Fruit fly (Drosophila melanogaster) whole organism, embryonic: ENCODE measurements around the gene CG32106.

Experiments used
- Atf6 ChIP-seq: fragments of 200-800 bp; sonication (Bioruptor generic); IDR thresholded peaks from 2 replicates; pipeline ENCODE4 v1.3.6; 2022; ENCODE audit warnings: missing biosample characterization, missing genetic modification characterization
- BEAF-32 ChIP-seq: fragments of 200-800 bp; sonication (Bioruptor generic); optimal IDR thresholded peaks from 3 replicates; lab custom pipeline; 2017; ENCODE audit warnings: missing biosample characterization, missing genetic modification characterization, mild to moderate bottlenecking, moderate library complexity, missing genetic modification reagents
- CG10147 ChIP-seq: fragments of 200-800 bp; sonication (Bioruptor generic); optimal IDR thresholded peaks from 2 replicates; lab custom pipeline; 2019; ENCODE audit warnings: missing biosample characterization, mild to moderate bottlenecking, missing genetic modification characterization, moderate library complexity
- CG11456 ChIP-seq: fragments of 200-800 bp; sonication (Bioruptor generic); IDR thresholded peaks from 3 replicates; pipeline ENCODE4 v1.3.6; 2022; ENCODE audit warnings: missing biosample characterization, missing genetic modification characterization
- CG11504 ChIP-seq: fragments of 200-800 bp; sonication (Bioruptor generic); optimal IDR thresholded peaks from 3 replicates; lab custom pipeline; 2019; ENCODE audit warnings: missing biosample characterization, mild to moderate bottlenecking, missing genetic modification characterization, moderate library complexity
- CG14050 ChIP-seq: fragments of 200-800 bp; sonication (Bioruptor generic); IDR thresholded peaks from 3 replicates; pipeline ENCODE4 v1.3.6; 2022; ENCODE audit warnings: missing biosample characterization, missing genetic modification characterization
- CG1647 ChIP-seq: fragments of 200-800 bp; sonication (Bioruptor generic); optimal IDR thresholded peaks from 3 replicates; lab custom pipeline; 2016; ENCODE audit warnings: missing biosample characterization, missing genetic modification characterization
- CG16815 ChIP-seq: fragments of 200-800 bp; sonication (Bioruptor generic); optimal IDR thresholded peaks from 3 replicates; lab custom pipeline; 2017; ENCODE audit warnings: missing biosample characterization, mild to moderate bottlenecking, missing genetic modification characterization
- CG17568 ChIP-seq: fragments of 200-800 bp; sonication (Bioruptor generic); optimal IDR thresholded peaks from 2 replicates; lab custom pipeline; 2018; ENCODE audit warnings: missing biosample characterization, mild to moderate bottlenecking, missing genetic modification characterization, moderate library complexity
- CG17829 ChIP-seq: fragments of 200-800 bp; optimal IDR thresholded peaks from 2 replicates; lab custom pipeline; 2019; ENCODE audit warnings: missing biosample characterization, mild to moderate bottlenecking, missing genetic modification characterization, moderate library complexity
- CG18619 ChIP-seq: fragments of 200-800 bp; sonication (Bioruptor generic); optimal IDR thresholded peaks from 3 replicates; lab custom pipeline; 2017; ENCODE audit warnings: missing biosample characterization, mild to moderate bottlenecking, missing genetic modification characterization
- CG2875 ChIP-seq: fragments of 200-800 bp; sonication (Bioruptor generic); optimal IDR thresholded peaks from 2 replicates; lab custom pipeline; 2017; ENCODE audit warnings: missing biosample characterization, mild to moderate bottlenecking, missing genetic modification characterization, missing genetic modification reagents
- CG30020 ChIP-seq: fragments of 200-800 bp; optimal IDR thresholded peaks from 2 replicates; lab custom pipeline; 2019; ENCODE audit warnings: missing biosample characterization, mild to moderate bottlenecking, missing genetic modification characterization, moderate library complexity
- CG3281 ChIP-seq: fragments of 200-800 bp; sonication (Bioruptor generic); optimal IDR thresholded peaks from 3 replicates; lab custom pipeline; 2017; ENCODE audit warnings: missing biosample characterization, mild to moderate bottlenecking, missing genetic modification characterization
- CG4282 ChIP-seq: fragments of 200-800 bp; sonication (Bioruptor generic); optimal IDR thresholded peaks from 2 replicates; lab custom pipeline; 2016; ENCODE audit warnings: missing biosample characterization, missing genetic modification characterization
- CG4617 ChIP-seq: fragments of 200-800 bp; sonication (Bioruptor generic); optimal IDR thresholded peaks from 3 replicates; lab custom pipeline; 2016; ENCODE audit warnings: missing biosample characterization, missing genetic modification characterization, borderline replicate concordance
- CG6854 ChIP-seq: fragments of 200-800 bp; sonication (Bioruptor generic); optimal IDR thresholded peaks from 3 replicates; lab custom pipeline; 2017; ENCODE audit warnings: missing biosample characterization, mild to moderate bottlenecking, missing genetic modification characterization
- CG7963 ChIP-seq: fragments of 200-800 bp; sonication (Bioruptor generic); IDR thresholded peaks from 3 replicates; pipeline ENCODE4 v1.3.6; 2022; ENCODE audit warnings: missing biosample characterization, missing genetic modification characterization; ENCODE audit not compliant: partially characterized antibody
- CG8290 ChIP-seq, 3 experiments: fragments of 200-800 bp; sonication (Bioruptor generic); optimal IDR thresholded peaks; 2 replicates each; lab custom pipeline; 2016 to 2019; ENCODE audit warnings: missing biosample characterization in 3 of 3, missing genetic modification characterization in 3 of 3, mild to moderate bottlenecking in 2 of 3, moderate library complexity in 1 of 3
- CG8359 ChIP-seq: fragments of 200-800 bp; sonication (Bioruptor generic); optimal IDR thresholded peaks from 2 replicates; lab custom pipeline; 2017; ENCODE audit warnings: missing biosample characterization, mild to moderate bottlenecking, missing genetic modification characterization, borderline replicate concordance
- CG8478 ChIP-seq: fragments of >200 bp; optimal IDR thresholded peaks from 2 replicates; lab custom pipeline; 2018
- CG9876 ChIP-seq: fragments of 200-800 bp; sonication (Bioruptor generic); optimal IDR thresholded peaks from 2 replicates; lab custom pipeline; 2016; ENCODE audit warnings: missing biosample characterization, missing genetic modification characterization
- Dip2 ChIP-seq: fragments of 200-800 bp; sonication (Bioruptor generic); IDR thresholded peaks from 2 replicates; pipeline ENCODE4 v1.3.6; 2022; ENCODE audit warnings: missing biosample characterization, missing genetic modification characterization
- Fer1 ChIP-seq: fragments of 200-800 bp; sonication (Bioruptor generic); optimal IDR thresholded peaks from 2 replicates; lab custom pipeline; 2017; ENCODE audit warnings: missing biosample characterization, mild to moderate bottlenecking, missing genetic modification characterization
- Gsc ChIP-seq: fragments of 200-800 bp; sonication (Bioruptor generic); IDR thresholded peaks from 2 replicates; pipeline ENCODE4 v1.3.6; 2022; ENCODE audit warnings: missing biosample characterization, missing genetic modification characterization
- Hand ChIP-seq: fragments of 200-800 bp; sonication (Bioruptor generic); optimal IDR thresholded peaks from 2 replicates; lab custom pipeline; 2017; ENCODE audit warnings: mild to moderate bottlenecking, missing biosample characterization, missing genetic modification reagents, missing genetic modification characterization
- Hmr ChIP-seq: fragments of 200-800 bp; sonication (Bioruptor generic); optimal IDR thresholded peaks from 3 replicates; lab custom pipeline; 2017; ENCODE audit warnings: mild to moderate bottlenecking, missing biosample characterization, missing genetic modification reagents, missing genetic modification characterization
- Hr78 ChIP-seq, 2 experiments: fragments of 200-800 bp in 1 of 2; fragments of >200 bp in 1 of 2; sonication (Bioruptor generic) in 1 of 2; optimal IDR thresholded peaks; 2 replicates each; lab custom pipeline; 2017 to 2019; ENCODE audit warnings: missing biosample characterization in 2 of 2, missing genetic modification characterization in 2 of 2, mild to moderate bottlenecking in 1 of 2, moderate library complexity in 1 of 2
- Jarid2 ChIP-seq: fragments of 200-800 bp; sonication (Bioruptor generic); optimal IDR thresholded peaks from 3 replicates; lab custom pipeline; 2017; ENCODE audit warnings: mild to moderate bottlenecking, missing biosample characterization, missing genetic modification reagents, missing genetic modification characterization
- Ptx1 ChIP-seq: fragments of 200-800 bp; sonication (Bioruptor generic); IDR thresholded peaks from 2 replicates; pipeline ENCODE4 v1.3.6; 2022; ENCODE audit warnings: missing biosample characterization, missing genetic modification characterization
- Sin3A ChIP-seq: fragments of >200 bp; optimal IDR thresholded peaks from 2 replicates; lab custom pipeline; 2018
- Vsx1 ChIP-seq: fragments of 200-800 bp; sonication (Bioruptor generic); optimal IDR thresholded peaks from 2 replicates; lab custom pipeline; 2017; ENCODE audit warnings: missing biosample characterization, mild to moderate bottlenecking, missing genetic modification characterization, missing genetic modification reagents
- bbx ChIP-seq: fragments of 200-800 bp; sonication (Bioruptor generic); IDR thresholded peaks from 2 replicates; pipeline ENCODE4 v1.3.6; 2022; ENCODE audit warnings: missing biosample characterization, missing genetic modification characterization; ENCODE audit not compliant: partially characterized antibody
- cg ChIP-seq: fragments of 200-800 bp; sonication (Bioruptor generic); optimal IDR thresholded peaks from 3 replicates; lab custom pipeline; 2019; ENCODE audit warnings: missing biosample characterization, mild to moderate bottlenecking, missing genetic modification characterization, moderate library complexity
- crc ChIP-seq: fragments of 200-800 bp; sonication (Bioruptor generic); optimal IDR thresholded peaks from 2 replicates; lab custom pipeline; 2016; ENCODE audit warnings: missing biosample characterization, missing genetic modification characterization
- crol ChIP-seq: fragments of 200-800 bp; sonication (Bioruptor generic); IDR thresholded peaks from 2 replicates; pipeline ENCODE4 v1.3.6; 2022; ENCODE audit warnings: missing biosample characterization, missing genetic modification characterization
- gro ChIP-seq: fragments of 200-800 bp; sonication (Bioruptor generic); optimal IDR thresholded peaks from 2 replicates; lab custom pipeline; 2016; ENCODE audit warnings: missing biosample characterization, missing genetic modification characterization
- gt ChIP-seq: fragments of 200-800 bp; sonication (Bioruptor generic); IDR thresholded peaks from 2 replicates; pipeline ENCODE4 v1.3.6; 2022; ENCODE audit warnings: missing biosample characterization, missing genetic modification characterization
- ham ChIP-seq: fragments of 200-800 bp; sonication (Bioruptor generic); IDR thresholded peaks from 2 replicates; pipeline ENCODE4 v1.3.6; 2022; ENCODE audit warnings: missing biosample characterization, missing genetic modification characterization
- mam ChIP-seq: fragments of 200-800 bp; sonication (Bioruptor generic); optimal IDR thresholded peaks from 3 replicates; lab custom pipeline; 2016; ENCODE audit warnings: missing biosample characterization, missing genetic modification characterization
- mirr ChIP-seq: fragments of 200-800 bp; sonication (Bioruptor generic); optimal IDR thresholded peaks from 3 replicates; lab custom pipeline; 2018; ENCODE audit warnings: missing biosample characterization, mild to moderate bottlenecking, missing genetic modification characterization
- nau ChIP-seq: fragments of 200-800 bp; sonication (Bioruptor generic); optimal IDR thresholded peaks from 3 replicates; lab custom pipeline; 2017; ENCODE audit warnings: missing biosample characterization, mild to moderate bottlenecking, missing genetic modification characterization, missing genetic modification reagents
- nerfin-1 ChIP-seq: fragments of 200-800 bp; sonication (Bioruptor generic); optimal IDR thresholded peaks from 3 replicates; lab custom pipeline; 2019; ENCODE audit warnings: missing biosample characterization, mild to moderate bottlenecking, missing genetic modification characterization, moderate library complexity
- org-1 ChIP-seq: fragments of 200-800 bp; sonication (Bioruptor generic); optimal IDR thresholded peaks from 2 replicates; lab custom pipeline; 2017; ENCODE audit warnings: missing biosample characterization, missing genetic modification characterization
- pzg ChIP-seq: fragments of 200-800 bp; sonication (Bioruptor generic); optimal IDR thresholded peaks from 3 replicates; lab custom pipeline; 2018; ENCODE audit warnings: missing biosample characterization, mild to moderate bottlenecking, missing genetic modification characterization, moderate library complexity
- row ChIP-seq: fragments of 200-800 bp; sonication (Bioruptor generic); IDR thresholded peaks from 3 replicates; pipeline ENCODE4 v1.3.6; 2022; ENCODE audit warnings: missing biosample characterization, missing genetic modification characterization
- stc ChIP-seq: fragments of 200-800 bp; sonication (Bioruptor generic); IDR thresholded peaks from 2 replicates; pipeline ENCODE4 v1.3.6; 2022; ENCODE audit warnings: missing biosample characterization, missing genetic modification characterization
- stwl ChIP-seq: fragments of 200-800 bp; sonication (Bioruptor generic); optimal IDR thresholded peaks from 3 replicates; lab custom pipeline; 2018; ENCODE audit warnings: missing biosample characterization, mild to moderate bottlenecking, missing genetic modification characterization, moderate library complexity
- tup ChIP-seq: fragments of 200-800 bp; sonication (Bioruptor generic); optimal IDR thresholded peaks from 2 replicates; lab custom pipeline; 2016; ENCODE audit warnings: missing biosample characterization, mild to moderate bottlenecking, missing genetic modification characterization, moderate library complexity
- z ChIP-seq: fragments of 200-800 bp; sonication (Bioruptor generic); IDR thresholded peaks from 3 replicates; pipeline ENCODE4 v1.3.6; 2022; ENCODE audit warnings: missing biosample characterization, missing genetic modification characterization

Gene CG32106

DNA sequence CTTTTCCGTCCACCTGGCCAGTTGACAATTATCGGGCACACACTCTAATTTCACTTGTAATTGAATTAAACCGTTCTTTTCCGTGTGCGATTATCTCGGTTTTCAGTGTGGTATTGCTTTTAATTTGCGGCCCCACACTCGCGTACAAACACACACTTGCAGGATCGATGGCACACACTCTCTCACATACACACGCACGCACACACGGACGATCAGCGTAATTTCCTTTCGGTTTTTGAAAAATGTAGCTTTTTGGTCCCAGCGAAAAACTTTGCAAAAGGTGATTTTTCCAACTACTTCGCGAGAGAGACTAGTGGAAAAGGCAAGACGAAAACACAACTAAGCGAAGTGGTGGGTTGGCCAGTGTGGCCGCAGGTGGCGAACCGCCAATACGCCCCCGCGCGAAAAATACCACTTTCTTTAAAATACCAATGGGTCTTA, 26.2 kb upstream of the CG32106 start, which contains the start of gene Atg1 (continued):
- no peak for TF ChIP-seq CG8359 (GFP tag; lab: Kevin White, UChicago)
- no peak for TF ChIP-seq Dip2 (GFP tag; lab: Robert Waterston, UW)
- no peak for TF ChIP-seq CG1647 (GFP tag; lab: Kevin White, UChicago)
- no peak for TF ChIP-seq nerfin-1 (tag; lab: Kevin White, UChicago)
- TF ChIP-seq BEAF-32 (GFP tag; lab: Kevin White, UChicago), result peak; percentile 37
- TF ChIP-seq Vsx1 (GFP tag; lab: Kevin White, UChicago), result no peak
- no peak for TF ChIP-seq CG30020 (tag; lab: Kevin White, UChicago)
- peak; percentile 61 for TF ChIP-seq cg
- TF ChIP-seq Gsc (GFP tag; lab: Robert Waterston, UW), result no peak
- no peak for TF ChIP-seq Hr78 (GFP tag; optimal IDR thresholded peaks at IDR 0.05; lab: Kevin White, UChicago)
- TF ChIP-seq Fer1 (GFP tag; lab: Kevin White, UChicago), result peak; percentile 38
- peak; percentile 46; the same call in 1 of the 2 replicates for TF ChIP-seq bbx
- no peak for TF ChIP-seq org-1 (GFP tag; lab: Kevin White, UChicago)
- TF ChIP-seq CG17829, result peak; percentile 22
- no peak for TF ChIP-seq ham
- peak; percentile 37 for TF ChIP-seq Hmr (GFP tag; lab: Kevin White, UChicago)
- no peak for TF ChIP-seq tup (GFP tag; lab: Kevin White, UChicago)
- TF ChIP-seq pzg (GFP tag; lab: Kevin White, UChicago), result peak; percentile 62
- no peak for TF ChIP-seq CG18619 (GFP tag; lab: Kevin White, UChicago)
- peak; percentile 37; the same call in 2 of the 3 replicates for TF ChIP-seq row
- peak; percentile 17 for TF ChIP-seq CG4282 (GFP tag; lab: Kevin White, UChicago)
- no peak for TF ChIP-seq CG8478 (lab: Kevin White, UChicago)
- peak; percentile 16 for TF ChIP-seq CG10147 (GFP tag; lab: Kevin White, UChicago)
- no peak for TF ChIP-seq gt
- TF ChIP-seq CG8290 (GFP tag; optimal IDR thresholded peaks at IDR 0.05; lab: Kevin White, UChicago), result peak; percentile 17
- TF ChIP-seq CG8290 (tag; optimal IDR thresholded peaks at IDR 0.05; lab: Kevin White, UChicago), result peak in 1 of 2 experiments; percentile 60
- TF ChIP-seq stc (GFP tag; lab: Robert Waterston, UW), result no peak
- no peak for TF ChIP-seq CG3281 (GFP tag; lab: Kevin White, UChicago)
- peak; percentile 54 for TF ChIP-seq CG6854 (GFP tag; lab: Kevin White, UChicago)
- TF ChIP-seq crc (GFP tag; lab: Kevin White, UChicago), result no peak
- TF ChIP-seq Hand (GFP tag; lab: Kevin White, UChicago), result peak; percentile 27
- TF ChIP-seq CG17568, result peak; percentile 10
- TF ChIP-seq mam (GFP tag; lab: Kevin White, UChicago), result no peak
- TF ChIP-seq Atf6, result 0 out of 2 replicates have a peak, but pooled peaks have one; percentile 42
- peak; percentile 1 for TF ChIP-seq stwl (tag; lab: Kevin White, UChicago)
- peak; percentile 7 for TF ChIP-seq mirr
- TF ChIP-seq CG4617, result peak; percentile 39
- TF ChIP-seq crol, result peak; percentile 16; the same call in 1 of the 2 replicates
- no peak for TF ChIP-seq CG7963 (GFP tag; lab: Robert Waterston, UW)
- TF ChIP-seq gro (GFP tag; lab: Kevin White, UChicago), result peak; percentile 20
- peak; percentile 85 for TF ChIP-seq Jarid2 (GFP tag; lab: Kevin White, UChicago)
- TF ChIP-seq CG2875 (GFP tag; lab: Kevin White, UChicago), result no peak
- TF ChIP-seq nau (GFP tag; lab: Kevin White, UChicago), result no peak
- no peak for TF ChIP-seq CG11504 (tag; lab: Kevin White, UChicago)
- no peak for TF ChIP-seq CG9876 (GFP tag; lab: Kevin White, UChicago)
- no peak for TF ChIP-seq Ptx1 (GFP tag; lab: Robert Waterston, UW)
- TF ChIP-seq CG16815 (GFP tag; lab: Kevin White, UChicago), result no peak
- no peak for TF ChIP-seq CG14050 (GFP tag; lab: Robert Waterston, UW)
- TF ChIP-seq Sin3A, result peak; percentile 6
- TF ChIP-seq z (GFP tag; lab: Robert Waterston, UW), result no peak
- TF ChIP-seq CG11456, result no peak
